Worm (Caenorhabditis elegans) whole organism, L4 larva: ENCODE data around the gene F10A3.11.

Source experiments
- aly-2 ChIP-seq: sonication (generic microtip); optimal IDR thresholded peaks from 2 replicates; lab custom pipeline; 2018; ENCODE audit warnings: missing biosample characterization, missing genetic modification characterization
- ces-1 ChIP-seq: fragments of 150-350 bp; sonication (generic microtip); optimal IDR thresholded peaks from 4 replicates; lab custom pipeline; 2014; ENCODE audit warnings: missing biosample characterization, missing genetic modification reagents, missing genetic modification characterization
- dpl-1 ChIP-seq: fragments of 150-350 bp; optimal IDR thresholded peaks from 2 replicates; lab custom pipeline; 2014; ENCODE audit warnings: missing biosample characterization, missing genetic modification reagents, missing genetic modification characterization
- mdt-29 ChIP-seq: fragments of 200-800 bp; sonication (Bioruptor generic); IDR thresholded peaks from 2 replicates; pipeline ENCODE4 v1.3.6; 2022; ENCODE audit warnings: missing genetic modification reagents, missing genetic modification characterization, missing compliant biosample characterization
- snpc-4 ChIP-seq: fragments of 150-350 bp; optimal IDR thresholded peaks from 2 replicates; lab custom pipeline; 2014; ENCODE audit warnings: missing biosample characterization, missing genetic modification characterization
- unc-62 ChIP-seq, 3 experiments: fragments of 150-350 bp in 1 of 3; sonication (generic microtip); optimal IDR thresholded peaks in 2 of 3; peaks in 1 of 3; 1 replicate in 1 of 3; 2 replicates in 2 of 3; lab custom pipeline; 2014 to 2017; ENCODE audit warnings: missing biosample characterization in 3 of 3, missing genetic modification characterization in 3 of 3, missing genetic modification reagents in 3 of 3, missing genotype in 1 of 3

DNA sequence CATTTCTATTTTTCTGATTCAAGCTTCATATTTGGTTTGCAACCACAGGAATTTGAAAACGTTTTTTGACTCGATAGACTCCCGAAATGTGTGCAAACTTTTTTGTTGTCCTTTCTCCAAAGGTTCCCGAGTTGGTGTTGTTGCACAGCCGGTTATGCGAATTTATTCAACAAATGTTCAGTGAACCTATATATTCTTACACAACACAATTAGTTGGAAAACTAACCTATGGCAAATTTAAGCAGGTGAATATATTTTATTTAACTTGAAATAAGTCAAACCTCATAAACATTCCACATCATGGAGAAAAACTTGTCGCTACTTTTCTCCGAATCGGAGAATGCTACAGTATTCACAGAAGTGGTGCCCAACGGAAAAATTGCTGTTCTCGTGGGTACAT lies 20.9 kb downstream of the F10A3.11 start, which contains the start of gene srz-14:
- TF ChIP-seq mdt-29 (GFP tag; lab: Robert Waterston, UW) (no peak), ces-1 (no peak), unc-62 (GFP tag; optimal IDR thresholded peaks at IDR 0.05 in 1 of 2; lab: Kevin White, UChicago) (no peak), unc-62 (tag; optimal IDR thresholded peaks at IDR 0.05; lab: Kevin White, UChicago) (no peak), snpc-4 (no peak), aly-2 (no peak), dpl-1 (GFP tag; lab: Kevin White, UChicago) (no peak)
